Fruit fly (Drosophila melanogaster): ENCODE measurements around the gene Sc2.

Gene Sc2

dm6 chr3L:3878734-3879310 is 24.5 kb upstream of the Sc2 start:
- TF ChIP-seq CG8478 (optimal IDR thresholded peaks at IDR 0.05): no peak
- TF ChIP-seq EcR (GFP tag; optimal IDR thresholded peaks at IDR 0.05): no peak
- TF ChIP-seq usp (GFP tag; optimal IDR thresholded peaks at IDR 0.05): no peak
- no peak for TF ChIP-seq pan (optimal IDR thresholded peaks at IDR 0.05)
- no peak for TF ChIP-seq psq (optimal IDR thresholded peaks at IDR 0.05)
- no peak for TF ChIP-seq Dll (optimal IDR thresholded peaks at IDR 0.05)

DNA sequence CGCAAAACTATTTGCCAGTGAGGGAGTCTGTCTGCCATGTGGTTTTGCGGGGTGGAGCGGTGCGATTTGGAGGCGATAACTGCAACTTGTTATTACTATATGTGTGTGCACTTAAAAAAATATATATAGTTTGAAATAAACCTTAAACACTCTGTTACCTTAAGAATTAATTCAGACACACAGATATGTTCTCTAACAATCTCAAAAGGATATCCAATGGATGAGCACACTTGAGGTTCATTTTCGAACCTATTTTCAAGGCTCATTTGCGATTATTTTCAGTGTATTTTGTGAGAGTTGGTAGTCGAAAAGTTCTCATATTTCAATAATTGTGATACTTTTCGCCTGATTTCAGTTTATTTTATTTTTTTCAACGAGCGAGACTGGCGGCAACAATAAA is 21.2 kb upstream of the Sc2 start:
- TF ChIP-seq Dll (optimal IDR thresholded peaks at IDR 0.05) (no peak), pan (optimal IDR thresholded peaks at IDR 0.05) (no peak), psq (optimal IDR thresholded peaks at IDR 0.05) (no peak), CG8478 (optimal IDR thresholded peaks at IDR 0.05) (no peak), usp (GFP tag; optimal IDR thresholded peaks at IDR 0.05) (no peak), EcR (GFP tag; optimal IDR thresholded peaks at IDR 0.05) (no peak)

- no peak for TF ChIP-seq psq (optimal IDR thresholded peaks at IDR 0.05)
- no peak for TF ChIP-seq EcR (GFP tag; optimal IDR thresholded peaks at IDR 0.05)
- TF ChIP-seq CG8478 (optimal IDR thresholded peaks at IDR 0.05): no peak
- TF ChIP-seq usp (GFP tag; optimal IDR thresholded peaks at IDR 0.05): no peak
- TF ChIP-seq pan (optimal IDR thresholded peaks at IDR 0.05): no peak
- TF ChIP-seq Dll (optimal IDR thresholded peaks at IDR 0.05): no peak
Observed at dm6 chr3L:3885933-3886332, 17.4 kb upstream of the Sc2 start.

- no peak for TF ChIP-seq CG8478 (optimal IDR thresholded peaks at IDR 0.05)
- no peak for TF ChIP-seq usp (GFP tag; optimal IDR thresholded peaks at IDR 0.05)
- TF ChIP-seq Dll (optimal IDR thresholded peaks at IDR 0.05): no peak
- TF ChIP-seq pan (optimal IDR thresholded peaks at IDR 0.05): no peak
- TF ChIP-seq psq (optimal IDR thresholded peaks at IDR 0.05): no peak
- TF ChIP-seq EcR (GFP tag; optimal IDR thresholded peaks at IDR 0.05): no peak
Observed at dm6 chr3L:3887392-3887791, 15.9 kb upstream of the Sc2 start.

DNA sequence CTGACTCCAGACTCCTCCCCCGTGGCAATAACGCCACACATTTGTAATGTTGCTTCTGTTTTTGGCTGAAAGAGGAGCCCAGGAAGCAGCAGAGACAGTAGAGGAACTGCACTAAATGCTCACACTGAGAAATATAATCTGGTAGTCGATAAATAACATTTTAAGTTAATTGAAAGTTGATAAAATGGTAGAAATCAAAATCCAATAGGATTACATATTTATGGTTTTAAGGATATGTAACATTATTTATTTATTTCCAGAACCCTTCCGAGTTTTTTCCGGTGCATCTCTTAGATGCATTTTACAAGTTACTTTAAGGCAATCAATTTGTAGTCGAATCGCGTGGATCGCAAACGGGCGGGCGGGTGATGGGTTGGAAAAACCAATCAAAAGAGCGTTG is 12.4 kb upstream of the Sc2 start:
- no peak for TF ChIP-seq EcR (GFP tag; optimal IDR thresholded peaks at IDR 0.05)
- no peak for TF ChIP-seq CG8478 (optimal IDR thresholded peaks at IDR 0.05)
- no peak for TF ChIP-seq psq (optimal IDR thresholded peaks at IDR 0.05)
- TF ChIP-seq usp (GFP tag; optimal IDR thresholded peaks at IDR 0.05): no peak
- no peak for TF ChIP-seq pan (optimal IDR thresholded peaks at IDR 0.05)
- TF ChIP-seq Dll (optimal IDR thresholded peaks at IDR 0.05): no peak

DNA sequence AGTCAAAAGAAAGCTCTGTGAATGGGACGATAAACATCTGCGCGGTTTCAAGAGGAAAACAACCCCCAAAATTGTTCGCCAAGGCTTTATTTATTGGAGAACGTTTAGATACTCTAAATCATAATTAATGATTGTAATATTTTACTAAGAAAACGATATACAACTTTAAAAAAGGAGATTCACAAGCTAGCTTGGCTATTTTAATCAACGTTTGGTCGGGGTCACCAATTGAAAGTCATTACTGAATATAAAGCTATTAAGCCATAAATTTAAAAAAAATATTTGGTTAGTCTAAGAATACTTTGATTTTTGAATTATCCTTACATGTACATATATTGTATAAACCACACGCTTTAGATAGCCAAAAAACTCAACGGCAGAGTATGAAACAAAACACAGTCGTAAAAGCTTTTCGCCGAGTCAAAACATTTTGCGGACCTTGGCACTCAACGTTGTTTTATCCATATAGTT is 11.1 kb upstream of the Sc2 start, which contains the start of gene Fie:
TSS of gene Fie (plus strand) at position 421 of the 471 bp plus-strand sequence.
- TF ChIP-seq EcR (GFP tag; optimal IDR thresholded peaks at IDR 0.05) (no peak), Dll (optimal IDR thresholded peaks at IDR 0.05) (no peak), psq (optimal IDR thresholded peaks at IDR 0.05) (no peak), CG8478 (optimal IDR thresholded peaks at IDR 0.05) (no peak), usp (GFP tag; optimal IDR thresholded peaks at IDR 0.05) (no peak), pan (optimal IDR thresholded peaks at IDR 0.05) (no peak)

dm6 chr3L:3894413-3894812 is 8.9 kb upstream of the Sc2 start:
- TF ChIP-seq CG8478 (optimal IDR thresholded peaks at IDR 0.05) (no peak), pan (optimal IDR thresholded peaks at IDR 0.05) (no peak), usp (GFP tag; optimal IDR thresholded peaks at IDR 0.05) (no peak), EcR (GFP tag; optimal IDR thresholded peaks at IDR 0.05) (no peak), Dll (optimal IDR thresholded peaks at IDR 0.05) (no peak), psq (optimal IDR thresholded peaks at IDR 0.05) (no peak)

DNA sequence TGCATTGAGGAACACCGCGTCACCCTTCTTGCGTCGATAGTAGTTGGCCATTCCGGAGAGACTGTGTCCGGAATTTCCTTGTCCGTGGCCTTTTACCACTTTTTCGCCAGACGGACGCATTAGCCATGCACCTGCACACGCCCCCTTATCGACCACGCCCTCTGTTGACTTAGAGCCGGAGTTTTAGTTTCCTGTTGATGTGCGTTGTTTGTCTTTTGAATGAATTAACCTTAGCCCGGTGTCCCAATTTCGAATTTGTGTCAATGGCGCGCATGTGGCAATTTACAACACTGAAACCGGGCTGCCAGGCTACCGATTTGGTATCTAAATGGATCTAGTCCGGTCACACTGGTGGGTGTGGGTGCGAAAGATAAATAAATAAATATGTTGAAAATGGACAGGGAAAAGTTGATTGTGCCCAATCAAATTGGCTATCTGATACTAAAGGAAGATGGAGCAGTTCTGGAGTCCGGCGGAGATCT is 6.7 kb upstream of the Sc2 start, which contains the start of the genes Gr63a and Lamtor4:
TSS of gene Gr63a (minus strand) at position 51 of the 482 bp plus-strand sequence.
TSS of gene Lamtor4 (plus strand) at position 348 of the 482 bp plus-strand sequence.
- TF ChIP-seq EcR (GFP tag; optimal IDR thresholded peaks at IDR 0.05) (no peak), psq (optimal IDR thresholded peaks at IDR 0.05) (no peak), CG8478 (optimal IDR thresholded peaks at IDR 0.05) (no peak), usp (GFP tag; optimal IDR thresholded peaks at IDR 0.05) (no peak), Dll (optimal IDR thresholded peaks at IDR 0.05) (no peak), pan (optimal IDR thresholded peaks at IDR 0.05) (no peak)

- TF ChIP-seq pan (optimal IDR thresholded peaks at IDR 0.05) (no peak), CG8478 (optimal IDR thresholded peaks at IDR 0.05) (no peak), EcR (GFP tag; optimal IDR thresholded peaks at IDR 0.05) (no peak), Dll (optimal IDR thresholded peaks at IDR 0.05) (no peak), psq (optimal IDR thresholded peaks at IDR 0.05) (no peak), usp (GFP tag; optimal IDR thresholded peaks at IDR 0.05) (no peak)
Observed at dm6 chr3L:3898978-3899377, 4.3 kb upstream of the Sc2 start, which contains the start of gene Ccz1. Ccz1 (minus strand) TSS chr3L:3899156.

DNA sequence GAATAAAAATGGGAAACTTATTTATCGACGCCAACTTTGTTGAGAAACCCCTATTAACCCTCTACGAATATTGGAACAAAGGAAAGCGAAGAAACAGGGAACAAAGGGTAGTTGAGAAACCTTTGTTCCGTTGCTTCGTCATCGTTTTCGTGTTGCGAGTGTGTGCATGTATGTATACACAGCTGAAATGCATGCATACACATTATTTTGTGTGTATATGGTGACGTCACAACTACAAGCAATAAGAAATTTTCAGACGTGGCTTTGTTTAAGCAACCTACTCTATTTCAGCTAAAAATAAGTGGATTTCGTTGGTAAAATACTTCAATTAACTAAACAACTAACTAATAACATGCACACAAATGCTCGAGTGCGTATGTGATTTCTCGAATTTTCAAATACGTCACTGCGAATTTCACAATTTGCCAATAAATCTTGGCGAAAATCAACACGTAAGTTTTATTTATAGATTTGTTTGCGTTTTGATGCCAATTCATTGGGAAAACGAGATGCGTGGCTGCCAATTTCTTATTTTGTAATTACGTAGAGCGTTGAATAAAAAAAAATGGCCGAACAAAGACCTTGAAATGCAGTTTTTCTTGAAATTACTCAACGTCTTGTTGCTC is 1.3 kb upstream of the Sc2 start:
- TF ChIP-seq EcR (GFP tag; optimal IDR thresholded peaks at IDR 0.05) (no peak), psq (optimal IDR thresholded peaks at IDR 0.05) (no peak), Dll (optimal IDR thresholded peaks at IDR 0.05) (no peak), CG8478 (optimal IDR thresholded peaks at IDR 0.05) (no peak)

DNA sequence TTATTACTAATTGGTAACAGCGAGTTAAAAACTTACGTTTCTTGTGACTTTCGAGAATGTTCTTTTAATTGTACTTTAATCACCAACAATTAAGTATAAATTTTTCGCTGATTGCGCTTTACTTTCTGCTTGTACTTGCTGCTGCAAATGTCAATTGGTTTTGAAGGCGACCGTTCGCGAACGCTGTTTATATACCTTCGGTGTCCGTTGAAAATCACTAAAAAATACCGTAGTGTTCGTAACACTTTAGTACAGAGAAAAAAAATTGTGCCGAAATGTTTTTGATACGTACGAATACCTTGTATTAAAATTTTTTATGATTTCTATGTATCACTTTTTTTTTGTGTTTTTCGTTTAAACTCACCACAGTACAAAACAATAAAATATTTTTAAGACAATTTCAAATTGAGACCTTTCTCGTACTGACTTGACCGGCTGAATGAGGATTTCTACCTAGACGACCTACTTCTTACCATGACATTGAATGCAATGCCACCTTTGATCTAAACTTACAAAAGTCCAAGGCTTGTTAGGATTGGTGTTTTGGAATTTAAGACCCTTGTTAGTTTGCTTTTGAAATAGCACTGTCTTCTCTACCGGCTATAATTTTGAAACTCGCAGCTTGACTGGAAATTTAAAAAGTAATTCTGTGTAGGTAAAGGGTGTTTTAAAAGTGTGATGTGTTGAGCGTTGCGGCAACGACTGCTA is 647 bp upstream of the Sc2 start, which contains the start of gene Ubi-p63E:
TSS of gene Ubi-p63E (minus strand) at position 694 of the 708 bp plus-strand sequence.
- TF ChIP-seq usp (GFP tag; optimal IDR thresholded peaks at IDR 0.05) (no peak), psq (optimal IDR thresholded peaks at IDR 0.05) (no peak), pan (optimal IDR thresholded peaks at IDR 0.05) (no peak), Dll (optimal IDR thresholded peaks at IDR 0.05) (no peak), EcR (GFP tag; optimal IDR thresholded peaks at IDR 0.05) (no peak), CG8478 (optimal IDR thresholded peaks at IDR 0.05) (no peak)
